Worm (Caenorhabditis elegans) whole organism, young adult: ENCODE data around the gene R10E4.7.

Experiments
- B0035.1 ChIP-seq: sonication (generic microtip); optimal IDR thresholded peaks from 2 replicates; lab custom pipeline; 2016; ENCODE audit warnings: missing genetic modification characterization, mild to moderate bottlenecking, missing compliant biosample characterization, missing genotype, missing genetic modification reagents
- B0261.1 ChIP-seq: sonication (generic microtip); optimal IDR thresholded peaks from 2 replicates; lab custom pipeline; 2016; ENCODE audit warnings: mild to moderate bottlenecking, missing genetic modification characterization, moderate library complexity, missing compliant biosample characterization
- C06A6.2 ChIP-seq: fragments of 200-800 bp; sonication (Bioruptor generic); conservative IDR thresholded peaks from 2 replicates; pipeline ENCODE4 v1.3.6; 2022; ENCODE audit warnings: missing genetic modification characterization, missing compliant biosample characterization
- C17E4.6 ChIP-seq: fragments of 200-800 bp; sonication (Bioruptor generic); IDR thresholded peaks from 2 replicates; pipeline ENCODE4 v1.3.6; 2022; ENCODE audit warnings: missing genetic modification reagents, missing genetic modification characterization, missing compliant biosample characterization
- F23B12.7 ChIP-seq: sonication (generic microtip); optimal IDR thresholded peaks from 2 replicates; lab custom pipeline; 2017; ENCODE audit warnings: missing genetic modification characterization, mild to moderate bottlenecking, missing compliant biosample characterization, antibody characterized with exemption, moderate library complexity; ENCODE audit not compliant: insufficient read depth
- F37B4.10 ChIP-seq: fragments of 200-800 bp; sonication (Bioruptor generic); IDR thresholded peaks from 2 replicates; pipeline ENCODE4 v1.3.6; 2022; ENCODE audit warnings: missing genetic modification characterization, missing compliant biosample characterization
- K11D2.4 ChIP-seq: fragments of 200-800 bp; sonication (Bioruptor generic); IDR thresholded peaks from 2 replicates; pipeline ENCODE4 v1.3.6; 2022; ENCODE audit warnings: missing genetic modification reagents, missing genetic modification characterization, missing compliant biosample characterization
- K12H6.12 ChIP-seq: fragments of 200-800 bp; sonication (Bioruptor generic); optimal IDR thresholded peaks from 2 replicates; lab custom pipeline; 2018; ENCODE audit warnings: mild to moderate bottlenecking, missing genetic modification characterization, missing compliant biosample characterization
- T26A5.8 ChIP-seq: sonication (generic microtip); optimal IDR thresholded peaks from 2 replicates; lab custom pipeline; 2016; ENCODE audit warnings: missing genetic modification characterization, missing compliant biosample characterization
- Y53F4B.3 ChIP-seq: fragments of 200-800 bp; sonication (Bioruptor generic); IDR thresholded peaks from 2 replicates; pipeline ENCODE4 v1.3.6; 2022; ENCODE audit warnings: missing genetic modification reagents, missing genetic modification characterization, missing compliant biosample characterization
- Y53G8AR.9 ChIP-seq: fragments of 200-800 bp; sonication (Bioruptor generic); conservative IDR thresholded peaks from 2 replicates; pipeline ENCODE4 v1.3.6; 2022; ENCODE audit warnings: missing genetic modification reagents, missing genetic modification characterization, missing compliant biosample characterization
- Y56A3A.18 ChIP-seq: fragments of 200-800 bp; sonication (Bioruptor generic); IDR thresholded peaks from 2 replicates; pipeline ENCODE4 v1.3.6; 2022; ENCODE audit warnings: missing genetic modification reagents, missing genetic modification characterization, missing compliant biosample characterization
- aptf-3 ChIP-seq: fragments of 200-800 bp; sonication (Bioruptor generic); IDR thresholded peaks from 2 replicates; pipeline ENCODE4 v1.3.6; 2022; ENCODE audit warnings: missing genetic modification characterization, missing compliant biosample characterization
- attf-3 ChIP-seq: fragments of 200-800 bp; sonication (Bioruptor generic); conservative IDR thresholded peaks from 2 replicates; pipeline ENCODE4 v1.3.6; 2022; ENCODE audit warnings: missing genetic modification reagents, missing genetic modification characterization, missing compliant biosample characterization
- cebp-1 ChIP-seq, 2 experiments: fragments of 200-800 bp in 1 of 2; sonication (Bioruptor generic) in 1 of 2; sonication (generic microtip) in 1 of 2; IDR thresholded peaks in 1 of 2; optimal IDR thresholded peaks in 1 of 2; 2 replicates each; pipeline versions ENCODE4 v1.3.6 to Lab custom; 2017 to 2022; ENCODE audit warnings: missing compliant biosample characterization in 2 of 2, missing genetic modification characterization in 2 of 2, mild to moderate bottlenecking in 1 of 2, missing genetic modification reagents in 1 of 2, moderate library complexity in 1 of 2
- cebp-2 ChIP-seq: fragments of 200-800 bp; sonication (Bioruptor generic); IDR thresholded peaks from 2 replicates; pipeline ENCODE4 v1.3.6; 2022; ENCODE audit warnings: missing genetic modification characterization, missing compliant biosample characterization
- ceh-27 ChIP-seq: fragments of 200-800 bp; sonication (Bioruptor generic); optimal IDR thresholded peaks from 2 replicates; lab custom pipeline; 2018; ENCODE audit warnings: mild to moderate bottlenecking, missing genetic modification characterization, moderate library complexity, missing compliant biosample characterization
- ceh-79 ChIP-seq: sonication (generic microtip); optimal IDR thresholded peaks from 2 replicates; lab custom pipeline; 2017; ENCODE audit warnings: mild to moderate bottlenecking, missing genetic modification characterization, missing compliant biosample characterization
- ceh-91 ChIP-seq: fragments of 200-800 bp; sonication (Bioruptor generic); IDR thresholded peaks from 2 replicates; pipeline ENCODE4 v1.3.6; 2022; ENCODE audit warnings: missing genetic modification reagents, missing genetic modification characterization, missing compliant biosample characterization
- chd-7 ChIP-seq: sonication (generic microtip); optimal IDR thresholded peaks from 2 replicates; lab custom pipeline; 2016; ENCODE audit warnings: mild to moderate bottlenecking, missing genetic modification characterization, moderate library complexity, missing compliant biosample characterization
- dox-1 ChIP-seq: fragments of 200-800 bp; sonication (Bioruptor generic); IDR thresholded peaks from 2 replicates; pipeline ENCODE4 v1.3.6; 2022; ENCODE audit warnings: missing genetic modification reagents, missing genetic modification characterization, missing compliant biosample characterization
- egl-18 ChIP-seq: fragments of 200-800 bp; sonication (Bioruptor generic); IDR thresholded peaks from 2 replicates; pipeline ENCODE4 v1.3.6; 2022; ENCODE audit warnings: missing genetic modification reagents, missing genetic modification characterization, missing compliant biosample characterization
- ekl-4 ChIP-seq: fragments of 200-800 bp; sonication (Bioruptor generic); IDR thresholded peaks from 2 replicates; pipeline ENCODE4 v1.3.6; 2022; ENCODE audit warnings: missing genetic modification reagents, missing genetic modification characterization, missing compliant biosample characterization
- hlh-26 ChIP-seq: fragments of 200-800 bp; sonication (Bioruptor generic); conservative IDR thresholded peaks from 2 replicates; pipeline ENCODE4 v1.3.6; 2022; ENCODE audit warnings: missing genetic modification reagents, missing genetic modification characterization, missing compliant biosample characterization
- hmg-1.2 ChIP-seq: fragments of 200-800 bp; sonication (Bioruptor generic); IDR thresholded peaks from 2 replicates; pipeline ENCODE4 v1.3.6; 2022; ENCODE audit warnings: missing genetic modification reagents, missing genetic modification characterization, missing compliant biosample characterization
- lin-54 ChIP-seq: fragments of 200-800 bp; sonication (Bioruptor generic); optimal IDR thresholded peaks from 2 replicates; lab custom pipeline; 2018; ENCODE audit warnings: mild to moderate bottlenecking, missing genetic modification characterization, missing compliant biosample characterization
- lsl-1 ChIP-seq: fragments of 200-800 bp; sonication (Bioruptor generic); optimal IDR thresholded peaks from 2 replicates; lab custom pipeline; 2018; ENCODE audit warnings: mild to moderate bottlenecking, missing genetic modification characterization, moderate library complexity, missing compliant biosample characterization
- lsy-27 ChIP-seq: sonication (generic microtip); optimal IDR thresholded peaks from 2 replicates; lab custom pipeline; 2017; ENCODE audit warnings: missing genetic modification characterization, mild to moderate bottlenecking, missing compliant biosample characterization, antibody characterized with exemption, missing genotype, borderline replicate concordance; ENCODE audit not compliant: insufficient read depth
- madf-10 ChIP-seq: sonication (generic microtip); optimal IDR thresholded peaks from 2 replicates; lab custom pipeline; 2016; ENCODE audit warnings: mild to moderate bottlenecking, missing genetic modification characterization, missing compliant biosample characterization
- madf-6 ChIP-seq: fragments of 200-800 bp; sonication (Bioruptor generic); IDR thresholded peaks from 2 replicates; pipeline ENCODE4 v1.3.6; 2022; ENCODE audit warnings: missing genetic modification reagents, missing genetic modification characterization, missing compliant biosample characterization
- madf-8 ChIP-seq: fragments of 200-800 bp; sonication (Bioruptor generic); conservative IDR thresholded peaks from 2 replicates; pipeline ENCODE4 v1.3.6; 2022; ENCODE audit warnings: missing genetic modification reagents, missing genetic modification characterization, missing compliant biosample characterization
- mel-28 ChIP-seq: sonication (generic microtip); optimal IDR thresholded peaks from 2 replicates; lab custom pipeline; 2016; ENCODE audit warnings: borderline replicate concordance, mild to moderate bottlenecking, missing genetic modification characterization, missing compliant biosample characterization
- mes-4 ChIP-seq: sonication (generic microtip); optimal IDR thresholded peaks from 2 replicates; lab custom pipeline; 2016; ENCODE audit warnings: missing genotype, missing genetic modification characterization, missing compliant biosample characterization
- mxl-1 ChIP-seq: sonication (generic microtip); optimal IDR thresholded peaks from 2 replicates; lab custom pipeline; 2016; ENCODE audit warnings: missing genetic modification characterization, missing compliant biosample characterization
- nhr-120 ChIP-seq: fragments of 200-800 bp; sonication (Bioruptor generic); IDR thresholded peaks from 2 replicates; pipeline ENCODE4 v1.3.6; 2022; ENCODE audit warnings: missing genetic modification characterization, missing compliant biosample characterization
- nhr-80 ChIP-seq: sonication (generic microtip); optimal IDR thresholded peaks from 2 replicates; lab custom pipeline; 2016; ENCODE audit warnings: missing genetic modification characterization, missing compliant biosample characterization
- rec-8 ChIP-seq, 2 experiments: sonication (generic microtip); optimal IDR thresholded peaks; 2 replicates each; lab custom pipeline; 2016; ENCODE audit warnings: mild to moderate bottlenecking in 2 of 2, missing genetic modification characterization in 2 of 2, missing genetic modification reagents in 2 of 2, missing genotype in 2 of 2, missing biosample characterization in 1 of 2, missing compliant biosample characterization in 1 of 2, moderate library complexity in 1 of 2
- repo-1 ChIP-seq: sonication (generic microtip); optimal IDR thresholded peaks from 2 replicates; lab custom pipeline; 2017; ENCODE audit warnings: mild to moderate bottlenecking, missing genetic modification characterization, missing compliant biosample characterization
- sdz-38 ChIP-seq: sonication (generic microtip); optimal IDR thresholded peaks from 2 replicates; lab custom pipeline; 2016; ENCODE audit warnings: missing genotype, missing genetic modification characterization, missing compliant biosample characterization
- snpc-1.1 ChIP-seq: sonication (generic microtip); optimal IDR thresholded peaks from 2 replicates; lab custom pipeline; 2017; ENCODE audit warnings: missing genetic modification characterization, mild to moderate bottlenecking, missing compliant biosample characterization, antibody characterized with exemption, moderate library complexity, missing genotype, missing genetic modification reagents; ENCODE audit not compliant: insufficient read depth
- snpc-3.4 ChIP-seq: sonication (generic microtip); optimal IDR thresholded peaks from 2 replicates; lab custom pipeline; 2017; ENCODE audit warnings: missing genetic modification characterization, mild to moderate bottlenecking, missing compliant biosample characterization, antibody characterized with exemption, moderate library complexity, missing genotype, missing genetic modification reagents
- tbx-9 ChIP-seq: sonication (generic microtip); optimal IDR thresholded peaks from 2 replicates; lab custom pipeline; 2016; ENCODE audit warnings: borderline replicate concordance, missing genetic modification characterization, inconsistent platforms, missing compliant biosample characterization
- tlf-1 ChIP-seq: fragments of 200-800 bp; sonication (Bioruptor generic); optimal IDR thresholded peaks from 2 replicates; lab custom pipeline; 2018; ENCODE audit warnings: mild to moderate bottlenecking, missing genetic modification characterization, missing compliant biosample characterization
- ztf-18 ChIP-seq: sonication (generic microtip); optimal IDR thresholded peaks from 2 replicates; lab custom pipeline; 2016; ENCODE audit warnings: missing genotype, mild to moderate bottlenecking, missing genetic modification characterization, missing compliant biosample characterization
- ztf-25 ChIP-seq: fragments of 200-800 bp; sonication (Bioruptor generic); IDR thresholded peaks from 2 replicates; pipeline ENCODE4 v1.3.6; 2022; ENCODE audit warnings: missing genetic modification reagents, missing genetic modification characterization, missing compliant biosample characterization
- ztf-6 ChIP-seq: fragments of 200-800 bp; sonication (Bioruptor generic); IDR thresholded peaks from 2 replicates; pipeline ENCODE4 v1.3.6; 2022; ENCODE audit warnings: missing genetic modification reagents, missing genetic modification characterization, missing compliant biosample characterization

R10E4.7 gene

ce11 chrIII:4281955-4282618 lies 12.5 kb upstream of the R10E4.7 start (continued):
- no peak for TF ChIP-seq hlh-26 (GFP tag; lab: Robert Waterston, UW)
- no peak for TF ChIP-seq Y53F4B.3 (GFP tag; lab: Robert Waterston, UW)
- TF ChIP-seq chd-7, result peak; percentile 100
- no peak for TF ChIP-seq F37B4.10 (GFP tag; lab: Robert Waterston, UW)
- TF ChIP-seq attf-3 (GFP tag; lab: Robert Waterston, UW), result no peak
- no peak for TF ChIP-seq tbx-9 (tag; lab: Kevin White, UChicago)
- TF ChIP-seq aptf-3 (GFP tag; lab: Robert Waterston, UW), result 0 out of 2 replicates have a peak, but pooled peaks have one; percentile 23
- TF ChIP-seq ceh-79 (tag; lab: Kevin White, UChicago), result no peak
- TF ChIP-seq madf-8 (GFP tag; lab: Robert Waterston, UW), result no peak
- TF ChIP-seq snpc-3.4, result peak; percentile 1
- TF ChIP-seq ztf-6, result peak; percentile 69; the same call in 1 of the 2 replicates
- TF ChIP-seq F23B12.7 (tag; lab: Kevin White, UChicago), result no peak
- TF ChIP-seq sdz-38 (tag; lab: Kevin White, UChicago), result no peak
- TF ChIP-seq Y56A3A.18, result peak; percentile 92
- peak; percentile 99 for TF ChIP-seq K12H6.12 (tag; lab: Kevin White, UChicago)
- TF ChIP-seq tlf-1 (GFP tag; lab: Kevin White, UChicago), result peak; percentile 95
- TF ChIP-seq ekl-4, result peak; percentile 94
- TF ChIP-seq nhr-80 (tag; lab: Kevin White, UChicago), result peak; percentile 98
- TF ChIP-seq dox-1 (GFP tag; lab: Robert Waterston, UW), result peak; percentile 95
- 0 out of 2 replicates have a peak, but pooled peaks have one; percentile 47 for TF ChIP-seq cebp-2 (GFP tag; lab: Robert Waterston, UW)
- no peak for TF ChIP-seq mes-4 (tag; lab: Kevin White, UChicago)
- TF ChIP-seq nhr-120 (GFP tag; lab: Robert Waterston, UW), result no peak
- peak; percentile 96 for TF ChIP-seq K11D2.4 (GFP tag; lab: Robert Waterston, UW)
- TF ChIP-seq ceh-27 (GFP tag; lab: Kevin White, UChicago), result peak; percentile 94
- no peak for TF ChIP-seq madf-6 (GFP tag; lab: Robert Waterston, UW)
- no peak for TF ChIP-seq ztf-25 (GFP tag; lab: Robert Waterston, UW)
- peak; percentile 98 for TF ChIP-seq madf-10 (tag; lab: Kevin White, UChicago)
- TF ChIP-seq B0035.1, result peak; percentile 89
- peak; percentile 82 for TF ChIP-seq lin-54 (GFP tag; lab: Kevin White, UChicago)
- TF ChIP-seq rec-8 (tag; optimal IDR thresholded peaks at IDR 0.05; lab: Kevin White, UChicago), result no peak
- no peak for TF ChIP-seq mel-28 (tag; lab: Kevin White, UChicago)
- TF ChIP-seq Y53G8AR.9 (GFP tag; lab: Robert Waterston, UW), result peak; percentile 92
- peak; percentile 92 for TF ChIP-seq hmg-1.2
- TF ChIP-seq T26A5.8 (tag; lab: Kevin White, UChicago), result no peak
- TF ChIP-seq B0261.1 (tag; lab: Kevin White, UChicago), result peak; percentile 25
- no peak for TF ChIP-seq mxl-1
- peak; percentile 99 for TF ChIP-seq C06A6.2 (GFP tag; lab: Robert Waterston, UW)
- TF ChIP-seq ceh-91 (GFP tag; lab: Robert Waterston, UW), result 0 out of 2 replicates have a peak, but pooled peaks have one; percentile 25
- TF ChIP-seq repo-1 (tag; lab: Kevin White, UChicago), result peak; percentile 94
- peak; percentile 82 for TF ChIP-seq ztf-18 (tag; lab: Kevin White, UChicago)
- peak; percentile 80; the same call in 1 of the 2 replicates for TF ChIP-seq cebp-1 (GFP tag; IDR thresholded peaks at IDR 0.05; lab: Robert Waterston, UW)
- peak; percentile 98 for TF ChIP-seq cebp-1 (tag; optimal IDR thresholded peaks at IDR 0.05; lab: Kevin White, UChicago)
- TF ChIP-seq lsy-27 (tag; lab: Kevin White, UChicago), result no peak
- no peak for TF ChIP-seq lsl-1 (GFP tag; lab: Kevin White, UChicago)
- peak; percentile 52; the same call in 1 of the 2 replicates for TF ChIP-seq C17E4.6 (GFP tag; lab: Robert Waterston, UW)
- TF ChIP-seq snpc-1.1 (tag; lab: Kevin White, UChicago), result no peak
- TF ChIP-seq egl-18 (GFP tag; lab: Robert Waterston, UW), result peak; percentile 73; the same call in 1 of the 2 replicates
